Fruit fly (Drosophila melanogaster): ENCODE measurements around the gene Sfmbt.

Gene Sfmbt

DNA sequence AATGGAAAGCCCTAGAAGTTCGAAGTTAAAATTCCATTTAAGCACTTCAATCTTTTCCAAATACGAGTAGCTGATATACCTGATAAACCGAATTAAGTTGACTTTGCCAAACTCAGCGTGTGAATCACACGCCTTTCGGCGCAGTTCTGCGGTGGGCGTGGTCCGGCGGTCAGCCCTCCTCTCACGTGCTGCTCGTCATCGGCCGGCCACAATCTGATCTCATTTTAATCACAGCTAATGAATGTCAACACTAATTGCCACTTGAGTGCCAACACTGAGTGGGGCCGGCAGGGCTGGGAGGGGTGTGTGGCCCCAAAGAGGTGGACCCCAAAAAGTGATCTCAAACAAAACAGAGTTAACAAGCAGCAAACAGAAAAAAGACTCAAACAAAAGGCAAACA lies 40.7 kb downstream of the Sfmbt start:
- 0 out of 2 replicates have a peak, but pooled peaks have one; percentile 11 for TF ChIP-seq Awh (GFP tag; IDR thresholded peaks at IDR 0.05)
- 0 out of 2 replicates have a peak, but pooled peaks have one; percentile 27 for TF ChIP-seq crol (GFP tag; IDR thresholded peaks at IDR 0.05)
- TF ChIP-seq Dbx (GFP tag; IDR thresholded peaks at IDR 0.05), result 0 out of 3 replicates have a peak, but pooled peaks have one; percentile 28
- TF ChIP-seq MTF-1 (GFP tag; optimal IDR thresholded peaks at IDR 0.05; ENCODE audit: borderline replicate concordance), result no peak
- TF ChIP-seq cwo (GFP tag; optimal IDR thresholded peaks at IDR 0.05), result peak; percentile 51
- 0 out of 4 replicates have a peak, but pooled peaks have one; percentile 48 for TF ChIP-seq chinmo (GFP tag; IDR thresholded peaks at IDR 0.05; ENCODE audit: partially characterized antibody)
- TF ChIP-seq Ptx1 (GFP tag; IDR thresholded peaks at IDR 0.05), result 0 out of 2 replicates have a peak, but pooled peaks have one; percentile 9
- TF ChIP-seq ERR (GFP tag; optimal IDR thresholded peaks at IDR 0.05), result no peak

DNA sequence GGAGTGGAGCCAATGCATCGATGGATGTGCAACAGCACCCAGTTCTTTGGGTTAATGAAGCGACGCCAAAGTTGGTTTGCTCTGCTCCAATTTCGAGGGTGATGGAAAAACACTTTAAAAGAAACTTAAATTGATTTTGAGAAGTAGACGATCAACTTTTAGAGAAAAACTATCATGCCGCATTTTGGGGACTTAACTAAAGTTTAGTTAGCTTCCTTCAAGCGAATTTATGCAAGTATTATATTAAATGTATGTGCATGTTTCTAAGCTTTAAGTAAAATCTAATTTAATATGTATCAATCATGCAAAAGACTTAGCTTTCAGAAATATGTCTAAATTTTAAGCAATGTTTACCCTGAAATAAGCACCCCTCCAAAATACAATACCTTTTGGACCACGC lies 46.3 kb downstream of the Sfmbt start, which contains the start of gene CG5122:
TSS of gene CG5122 (plus strand) at position 301 of the 400 bp plus-strand sequence.
- TF ChIP-seq Ets65A (GFP tag) (peak; percentile 57), Dip2 (GFP tag; IDR thresholded peaks at IDR 0.05) (no peak)

DNA sequence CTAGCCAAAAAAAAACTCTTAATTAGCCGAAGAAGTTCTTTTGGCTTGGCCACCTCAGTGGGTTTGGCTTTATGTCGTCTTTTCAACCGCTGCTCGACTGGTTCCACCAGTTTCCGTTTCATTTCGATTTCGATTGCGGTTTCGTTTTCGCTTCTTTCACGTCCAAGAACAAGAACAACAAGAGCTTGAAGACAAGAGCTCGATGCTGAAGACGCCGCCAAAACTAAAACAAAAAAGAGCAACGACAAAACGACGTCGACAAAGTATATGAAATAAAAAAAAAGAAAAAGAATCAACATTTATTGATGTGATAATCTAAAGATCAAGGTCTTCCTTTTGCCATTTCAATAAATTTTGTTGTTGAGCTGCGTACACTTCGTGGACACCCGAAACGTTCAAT lies 54.1 kb downstream of the Sfmbt start:
- TF ChIP-seq Blimp-1 (GFP tag; optimal IDR thresholded peaks at IDR 0.05) (peak; percentile 81), sd (tag; optimal IDR thresholded peaks at IDR 0.05) (no peak), vvl (GFP tag; IDR thresholded peaks at IDR 0.05) (no peak), CG17385 (GFP tag; optimal IDR thresholded peaks at IDR 0.05) (no peak), CG30431 (GFP tag; optimal IDR thresholded peaks at IDR 0.05) (no peak), abd-A (tag; optimal IDR thresholded peaks at IDR 0.05) (peak; percentile 1), dimm (GFP tag; IDR thresholded peaks at IDR 0.05) (no peak), CG16779 (GFP tag; IDR thresholded peaks at IDR 0.05) (no peak), ind (GFP tag; optimal IDR thresholded peaks at IDR 0.05) (no peak), zen (tag; optimal IDR thresholded peaks at IDR 0.05) (no peak), CoRest (tag; optimal IDR thresholded peaks at IDR 0.05) (no peak), crp (GFP tag; optimal IDR thresholded peaks at IDR 0.05) (no peak), CG31365 (tag; optimal IDR thresholded peaks at IDR 0.05) (no peak), esg (GFP tag; conservative IDR thresholded peaks at IDR 0.05) (no peak), cad (GFP tag; optimal IDR thresholded peaks at IDR 0.05) (no peak), emc (GFP tag; optimal IDR thresholded peaks at IDR 0.05) (no peak), CG12104 (GFP tag; optimal IDR thresholded peaks at IDR 0.05) (no peak), pros (GFP tag; optimal IDR thresholded peaks at IDR 0.05) (no peak), CG31388 (GFP tag; optimal IDR thresholded peaks at IDR 0.05) (no peak), chinmo (GFP tag; IDR thresholded peaks at IDR 0.05; ENCODE audit: partially characterized antibody) (peak; percentile 56; the same call in 1 of the 4 replicates), Meics (GFP tag; optimal IDR thresholded peaks at IDR 0.05) (no peak), zfh1 (GFP tag; IDR thresholded peaks at IDR 0.05) (no peak), CG14667 (GFP tag; IDR thresholded peaks at IDR 0.05) (no peak), Eip74EF (GFP tag; optimal IDR thresholded peaks at IDR 0.05) (no peak), GATAe (GFP tag; conservative IDR thresholded peaks at IDR 0.05) (no peak), mld (GFP tag; IDR thresholded peaks at IDR 0.05; ENCODE audit: partially characterized antibody) (no peak), nom (GFP tag; optimal IDR thresholded peaks at IDR 0.05) (peak; percentile 77), Awh (GFP tag; IDR thresholded peaks at IDR 0.05) (no peak), Hsf (GFP tag; optimal IDR thresholded peaks at IDR 0.05) (no peak), CG9215 (GFP tag; IDR thresholded peaks at IDR 0.05) (no peak), Six4 (GFP tag; optimal IDR thresholded peaks at IDR 0.05) (no peak), Atf-2 (GFP tag; optimal IDR thresholded peaks at IDR 0.05) (no peak)
